Fruit fly (Drosophila melanogaster) whole organism, pupa: Measurements from ENCODE around the gene CanB.

ENCODE experiments used
- CG10348 ChIP-seq: fragments of 200-800 bp; sonication (Bioruptor generic); IDR thresholded peaks from 2 replicates; pipeline ENCODE4 v1.3.6; 2022; ENCODE audit warnings: missing biosample characterization, missing genetic modification characterization
- CG12605 ChIP-seq: fragments of 200-800 bp; sonication (Bioruptor generic); IDR thresholded peaks from 2 replicates; pipeline ENCODE4 v1.3.6; 2022; ENCODE audit warnings: missing biosample characterization, missing genetic modification characterization
- CG13204 ChIP-seq: fragments of 200-800 bp; sonication (Bioruptor generic); optimal IDR thresholded peaks from 2 replicates; lab custom pipeline; 2018; ENCODE audit warnings: missing biosample characterization, mild to moderate bottlenecking, missing genetic modification characterization, moderate library complexity
- CG14655 ChIP-seq: fragments of 200-800 bp; sonication (Bioruptor generic); optimal IDR thresholded peaks from 3 replicates; lab custom pipeline; 2017; ENCODE audit warnings: mild to moderate bottlenecking, missing biosample characterization, missing genetic modification reagents, missing genetic modification characterization
- CG15710 ChIP-seq: fragments of 200-800 bp; sonication (Bioruptor generic); optimal IDR thresholded peaks from 2 replicates; lab custom pipeline; 2018; ENCODE audit warnings: missing biosample characterization, mild to moderate bottlenecking, missing genetic modification characterization, moderate library complexity
- CG32121 ChIP-seq: fragments of 200-800 bp; sonication (Bioruptor generic); IDR thresholded peaks from 2 replicates; pipeline ENCODE4 v1.3.6; 2022; ENCODE audit warnings: missing biosample characterization, missing genetic modification characterization
- CG34367 ChIP-seq: fragments of 200-800 bp; sonication (Bioruptor generic); optimal IDR thresholded peaks from 2 replicates; lab custom pipeline; 2018; ENCODE audit warnings: missing biosample characterization, mild to moderate bottlenecking, missing genetic modification characterization
- CG4496 ChIP-seq: fragments of 200-800 bp; sonication (Bioruptor generic); IDR thresholded peaks from 3 replicates; pipeline ENCODE4 v1.3.6; 2022; ENCODE audit warnings: missing biosample characterization, missing genetic modification characterization
- CG8301 ChIP-seq: fragments of 200-800 bp; sonication (Bioruptor generic); optimal IDR thresholded peaks from 2 replicates; lab custom pipeline; 2018; ENCODE audit warnings: missing biosample characterization, mild to moderate bottlenecking, missing genetic modification characterization
- CG9948 ChIP-seq: fragments of 200-800 bp; sonication (Bioruptor generic); optimal IDR thresholded peaks from 2 replicates; lab custom pipeline; 2018; ENCODE audit warnings: missing biosample characterization, mild to moderate bottlenecking, missing genetic modification characterization, moderate library complexity
- D1 ChIP-seq: fragments of 200-800 bp; sonication (Bioruptor generic); optimal IDR thresholded peaks from 2 replicates; lab custom pipeline; 2018; ENCODE audit warnings: missing biosample characterization, mild to moderate bottlenecking, missing genetic modification characterization, moderate library complexity
- EcR ChIP-seq: fragments of 200-800 bp; sonication (Bioruptor generic); optimal IDR thresholded peaks from 3 replicates; lab custom pipeline; 2019; ENCODE audit warnings: missing biosample characterization, missing genetic modification characterization, mild to moderate bottlenecking, moderate library complexity, missing genetic modification reagents
- Ets98B ChIP-seq: fragments of 200-800 bp; sonication (Bioruptor generic); IDR thresholded peaks from 2 replicates; pipeline ENCODE4 v1.3.6; 2022; ENCODE audit warnings: missing biosample characterization, missing genetic modification characterization
- Pif1A ChIP-seq: fragments of 200-800 bp; sonication (Bioruptor generic); optimal IDR thresholded peaks from 3 replicates; lab custom pipeline; 2016; ENCODE audit warnings: missing biosample characterization, missing genetic modification characterization
- Pif1B ChIP-seq: fragments of 200-800 bp; sonication (Bioruptor generic); optimal IDR thresholded peaks from 3 replicates; lab custom pipeline; 2016; ENCODE audit warnings: missing biosample characterization, missing genetic modification characterization
- Snoo ChIP-seq: fragments of 200-800 bp; sonication (Bioruptor generic); optimal IDR thresholded peaks from 3 replicates; lab custom pipeline; 2017; ENCODE audit warnings: missing biosample characterization, mild to moderate bottlenecking, missing genetic modification characterization, inconsistent platforms
- fd96Ca ChIP-seq: fragments of 200-800 bp; sonication (Bioruptor generic); IDR thresholded peaks from 3 replicates; pipeline ENCODE4 v1.3.6; 2022; ENCODE audit warnings: missing biosample characterization, missing genetic modification characterization
- gl ChIP-seq: fragments of 200-800 bp; sonication (Bioruptor generic); optimal IDR thresholded peaks from 2 replicates; lab custom pipeline; 2018; ENCODE audit warnings: missing biosample characterization, mild to moderate bottlenecking, missing genetic modification characterization
- rn ChIP-seq: fragments of 200-800 bp; sonication (Bioruptor generic); IDR thresholded peaks from 2 replicates; pipeline ENCODE4 v1.3.6; 2022; ENCODE audit warnings: missing biosample characterization, missing genetic modification characterization

The CanB gene

DNA sequence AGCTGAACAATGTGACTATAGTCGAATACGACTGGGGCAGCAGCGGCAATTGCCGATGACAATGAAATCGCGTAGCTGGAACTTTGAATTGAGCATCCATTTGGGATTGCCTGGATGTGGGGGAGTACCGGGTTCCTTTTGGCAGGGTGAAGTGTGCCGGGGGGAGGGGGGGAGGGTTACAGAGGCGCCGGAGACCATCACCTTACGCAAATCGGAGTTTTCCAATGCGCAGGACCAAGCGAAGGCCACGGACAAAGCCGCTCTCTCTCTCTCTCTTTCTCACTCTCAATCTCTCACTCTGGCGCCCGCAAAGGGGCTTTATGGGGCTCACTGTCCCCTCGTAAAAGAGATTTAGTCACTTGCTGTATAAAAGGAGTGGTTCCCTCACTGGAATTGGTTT lies 30.8 kb downstream of the CanB start:
- TF ChIP-seq gl (no peak), CG13204 (GFP tag; lab: Kevin White, UChicago) (no peak), CG10348 (no peak), Pif1B (GFP tag; lab: Kevin White, UChicago) (no peak), CG34367 (no peak), Pif1A (GFP tag; lab: Kevin White, UChicago) (no peak), Snoo (tag; lab: Kevin White, UChicago) (no peak), CG32121 (no peak), CG8301 (tag; lab: Kevin White, UChicago) (no peak), CG15710 (tag; lab: Kevin White, UChicago) (no peak), D1 (tag; lab: Kevin White, UChicago) (no peak), CG12605 (GFP tag; lab: Robert Waterston, UW) (no peak), rn (GFP tag; lab: Robert Waterston, UW) (no peak), CG4496 (GFP tag; lab: Robert Waterston, UW) (no peak), Ets98B (GFP tag; lab: Robert Waterston, UW) (no peak), fd96Ca (no peak)

dm6 chrX:5364031-5364430 lies 31.7 kb downstream of the CanB start:
- TF ChIP-seq CG8301 (tag; lab: Kevin White, UChicago) = no peak
- TF ChIP-seq fd96Ca = no peak
- TF ChIP-seq rn (GFP tag; lab: Robert Waterston, UW) = no peak
- TF ChIP-seq EcR (GFP tag; lab: Kevin White, UChicago) = no peak
- TF ChIP-seq gl = no peak
- no peak for TF ChIP-seq CG34367
- no peak for TF ChIP-seq D1 (tag; lab: Kevin White, UChicago)
- TF ChIP-seq Ets98B (GFP tag; lab: Robert Waterston, UW) = no peak
- TF ChIP-seq CG32121 = no peak

DNA sequence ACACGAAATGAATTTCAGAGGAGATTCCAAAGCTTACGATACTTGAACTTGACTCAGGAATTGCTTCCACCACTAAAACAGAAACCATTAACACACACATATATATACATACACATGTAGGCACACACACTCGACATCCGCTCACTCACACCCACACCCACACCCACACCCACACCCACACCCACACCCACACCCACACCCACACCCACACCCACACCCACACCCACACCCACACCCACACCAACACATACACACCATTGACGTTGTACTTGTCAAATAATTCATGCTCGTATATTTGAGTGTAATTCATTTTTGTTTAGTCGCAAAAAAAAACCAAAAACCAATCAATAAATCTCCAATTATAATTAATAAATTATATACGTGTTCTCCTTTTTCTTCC lies 50.2 kb downstream of the CanB start:
- no peak for TF ChIP-seq CG9948
- no peak for TF ChIP-seq CG12605 (GFP tag; lab: Robert Waterston, UW)
- no peak for TF ChIP-seq CG14655 (GFP tag; lab: Kevin White, UChicago)
- TF ChIP-seq, all 21 proteins: peak for 0
